Worm (Caenorhabditis elegans) whole organism, mixed stage, embryonic: Measurements from ENCODE around the gene cwc-15.

Experiments
- blmp-1 ChIP-seq: fragments of 150-350 bp; optimal IDR thresholded peaks from 2 replicates; lab custom pipeline; 2014; ENCODE audit warnings: missing biosample characterization, missing genetic modification characterization
- elt-1 ChIP-seq: sonication (generic microtip); optimal IDR thresholded peaks from 2 replicates; lab custom pipeline; 2017; ENCODE audit warnings: missing genetic modification characterization, mild to moderate bottlenecking, missing compliant biosample characterization, antibody characterized with exemption, moderate library complexity, borderline replicate concordance; ENCODE audit not compliant: insufficient read depth
- elt-3 ChIP-seq: fragments of 150-350 bp; optimal IDR thresholded peaks from 2 replicates; lab custom pipeline; 2014; ENCODE audit warnings: missing biosample characterization, missing genetic modification characterization
- flh-1 ChIP-seq: fragments of 200-800 bp; sonication (Bioruptor generic); optimal IDR thresholded peaks from 2 replicates; lab custom pipeline; 2018; ENCODE audit warnings: mild to moderate bottlenecking, missing genetic modification characterization, moderate library complexity, missing compliant biosample characterization
- ham-2 ChIP-seq: fragments of 200-800 bp; sonication (Bioruptor generic); optimal IDR thresholded peaks from 2 replicates; lab custom pipeline; 2018; ENCODE audit warnings: mild to moderate bottlenecking, missing genetic modification characterization, missing compliant biosample characterization
- hlh-1 ChIP-seq: fragments of 150-350 bp; optimal IDR thresholded peaks from 2 replicates; lab custom pipeline; 2014; ENCODE audit warnings: missing biosample characterization, missing genetic modification reagents, missing genetic modification characterization
- lin-13 ChIP-seq: fragments of 150-350 bp; optimal IDR thresholded peaks from 2 replicates; lab custom pipeline; 2014; ENCODE audit warnings: missing biosample characterization, missing genetic modification characterization
- nhr-12 ChIP-seq: fragments of 150-350 bp; optimal IDR thresholded peaks from 2 replicates; lab custom pipeline; 2014; ENCODE audit warnings: missing biosample characterization, missing genetic modification characterization
- nhr-76 ChIP-seq: sonication (generic microtip); optimal IDR thresholded peaks from 2 replicates; lab custom pipeline; 2017; ENCODE audit warnings: missing biosample characterization, missing genetic modification characterization
- snpc-4 ChIP-seq: fragments of 150-350 bp; optimal IDR thresholded peaks from 2 replicates; lab custom pipeline; 2014; ENCODE audit warnings: missing biosample characterization, missing genetic modification characterization
- unc-62 ChIP-seq: fragments of 150-350 bp; optimal IDR thresholded peaks from 2 replicates; lab custom pipeline; 2014; ENCODE audit warnings: missing biosample characterization, missing genetic modification reagents, missing genetic modification characterization

- no peak for TF ChIP-seq snpc-4
- TF ChIP-seq unc-62 (GFP tag; lab: Kevin White, UChicago) = no peak
- TF ChIP-seq blmp-1 (tag; lab: Kevin White, UChicago) = no peak
- no peak for TF ChIP-seq elt-3
- no peak for TF ChIP-seq ham-2 (GFP tag; lab: Kevin White, UChicago)
- TF ChIP-seq nhr-12 (tag; lab: Kevin White, UChicago) = no peak
- TF ChIP-seq elt-1 = no peak
- no peak for TF ChIP-seq flh-1 (GFP tag; lab: Kevin White, UChicago)
- no peak for TF ChIP-seq hlh-1 (tag; lab: Kevin White, UChicago)
- TF ChIP-seq lin-13 (tag; lab: Kevin White, UChicago) = no peak
- no peak for TF ChIP-seq nhr-76
Measured at ce11 chrV:16029237-16029636, 6.1 kb downstream of the cwc-15 start.
